Worm (Caenorhabditis elegans): ENCODE results near the gene F38H12.5.

Gene F38H12.5

ce11 chrV:4129604-4130003, 46.8 kb upstream of the F38H12.5 start, which contains the start of gene phat-4:
phat-4 (plus strand) TSS chrV:4129904.
- TF ChIP-seq him-1 (tag; optimal IDR thresholded peaks at IDR 0.05) (no peak), F37B4.10 (GFP tag; IDR thresholded peaks at IDR 0.05) (no peak), bed-1 (GFP tag; IDR thresholded peaks at IDR 0.05) (no peak), ceh-91 (GFP tag; IDR thresholded peaks at IDR 0.05) (no peak), B0019.2 (GFP tag; conservative IDR thresholded peaks at IDR 0.05) (no peak), D2030.7 (GFP tag; IDR thresholded peaks at IDR 0.05) (no peak), attf-5 (GFP tag; optimal IDR thresholded peaks at IDR 0.05) (no peak), sdz-38 (tag; optimal IDR thresholded peaks at IDR 0.05) (no peak), F39B2.1 (GFP tag; IDR thresholded peaks at IDR 0.05) (no peak), bed-2 (GFP tag; IDR thresholded peaks at IDR 0.05) (no peak), hmg-20 (GFP tag; IDR thresholded peaks at IDR 0.05) (no peak), lsy-27 (tag; optimal IDR thresholded peaks at IDR 0.05; ENCODE audit: borderline replicate concordance, insufficient read depth) (no peak), ceh-27 (GFP tag; optimal IDR thresholded peaks at IDR 0.05) (no peak), madf-3 (GFP tag; IDR thresholded peaks at IDR 0.05) (no peak), ztf-18 (tag; optimal IDR thresholded peaks at IDR 0.05) (no peak), lin-40 (tag; optimal IDR thresholded peaks at IDR 0.05) (no peak), F22D6.2 (tag; optimal IDR thresholded peaks at IDR 0.05) (no peak)

ce11 chrV:4127435-4127834, 44.6 kb upstream of the F38H12.5 start, which contains the start of gene T05B4.13:
T05B4.13 (minus strand) TSS chrV:4127535.
- TF ChIP-seq sptf-2 (GFP tag; optimal IDR thresholded peaks at IDR 0.05) (no peak), F10E7.11 (tag; optimal IDR thresholded peaks at IDR 0.05) (no peak), F23B12.7 (tag; optimal IDR thresholded peaks at IDR 0.05; ENCODE audit: insufficient read depth) (no peak), efl-1 (GFP tag; optimal IDR thresholded peaks at IDR 0.05) (no peak), unc-130 (GFP tag; optimal IDR thresholded peaks at IDR 0.05) (no peak), madf-10 (tag; optimal IDR thresholded peaks at IDR 0.05) (no peak), lsy-27 (tag; optimal IDR thresholded peaks at IDR 0.05; ENCODE audit: borderline replicate concordance, insufficient read depth) (no peak), attf-6 (GFP tag; IDR thresholded peaks at IDR 0.05) (no peak), ZK185.1 (tag; optimal IDR thresholded peaks at IDR 0.05; ENCODE audit: poor library complexity, severe bottlenecking) (no peak), rcor-1 (GFP tag; IDR thresholded peaks at IDR 0.05) (no peak), K12H6.12 (tag; optimal IDR thresholded peaks at IDR 0.05) (no peak)

ce11 chrV:4125552-4126084, 42.8 kb upstream of the F38H12.5 start, which contains the start of gene T05B4.12:
T05B4.12 (minus strand) TSS chrV:4126034.
- TF ChIP-seq ceh-91 (GFP tag; IDR thresholded peaks at IDR 0.05) (no peak), zfh-2 (GFP tag; conservative IDR thresholded peaks at IDR 0.05) (peak; percentile 71)

- no peak for TF ChIP-seq Y79H2A.3 (GFP tag; conservative IDR thresholded peaks at IDR 0.05)
- no peak for TF ChIP-seq hsf-1 (GFP tag; IDR thresholded peaks at IDR 0.05)
- no peak for TF ChIP-seq ztf-22 (GFP tag; optimal IDR thresholded peaks at IDR 0.05)
- no peak for TF ChIP-seq dpff-1 (tag; optimal IDR thresholded peaks at IDR 0.05)
- TF ChIP-seq mes-4 (tag; optimal IDR thresholded peaks at IDR 0.05): no peak
- TF ChIP-seq lsl-1 (GFP tag; optimal IDR thresholded peaks at IDR 0.05): no peak
- no peak for TF ChIP-seq B0019.2 (GFP tag; conservative IDR thresholded peaks at IDR 0.05)
- TF ChIP-seq K11D2.4 (GFP tag; IDR thresholded peaks at IDR 0.05): no peak
- no peak for TF ChIP-seq F37B4.10 (GFP tag; IDR thresholded peaks at IDR 0.05)
- TF ChIP-seq ceh-58 (GFP tag; IDR thresholded peaks at IDR 0.05): no peak
- no peak for TF ChIP-seq hmg-1.2 (GFP tag; IDR thresholded peaks at IDR 0.05)
- TF ChIP-seq nhr-80 (tag; optimal IDR thresholded peaks at IDR 0.05): no peak
- TF ChIP-seq ztf-25 (GFP tag; IDR thresholded peaks at IDR 0.05): no peak
Observed at ce11 chrV:4122415-4122814, 39.6 kb upstream of the F38H12.5 start, which contains the start of gene phat-5. phat-5 (minus strand) TSS chrV:4122515.
